Fruit fly (Drosophila melanogaster): ENCODE measurements around the gene rtet.

DNA sequence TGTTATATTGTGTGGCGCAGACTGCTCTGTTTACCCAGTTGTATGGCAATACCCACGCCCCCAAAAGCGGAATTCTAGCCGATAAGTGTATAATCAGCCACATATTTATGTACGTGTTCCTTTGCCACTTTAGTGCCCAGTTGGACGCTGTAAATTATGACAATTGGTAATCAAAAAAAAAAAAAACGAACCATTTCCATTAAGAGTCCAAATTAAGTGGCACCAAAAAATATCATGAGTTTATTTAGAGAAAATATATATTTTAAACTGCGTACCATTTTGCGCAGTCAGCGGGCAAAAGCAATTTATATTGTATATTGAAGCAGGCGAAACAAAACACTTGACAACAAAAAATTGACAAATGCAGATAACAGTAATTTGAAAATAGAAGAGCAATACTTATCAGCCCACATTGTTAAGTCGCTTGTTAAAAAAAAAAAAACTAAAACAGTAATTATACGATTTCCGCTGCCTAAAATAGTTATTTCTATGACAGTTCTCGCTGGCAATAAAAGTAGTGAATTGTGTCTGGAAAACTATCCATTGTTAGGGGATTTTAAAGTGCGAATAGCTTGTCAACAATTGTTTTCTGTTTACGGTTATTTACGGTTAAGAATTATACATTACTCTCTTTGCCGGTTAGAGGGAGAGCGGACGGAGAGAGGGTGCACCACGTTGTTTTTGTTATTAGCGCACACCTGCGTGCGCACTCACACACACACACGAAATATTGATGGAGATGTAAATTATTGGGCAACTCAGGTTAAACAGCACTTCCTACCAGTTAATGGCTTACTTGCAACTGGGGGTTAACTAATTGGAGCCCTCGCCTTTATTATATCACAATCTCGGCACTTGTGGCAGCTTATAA is 48.5 kb upstream of the rtet start:
- TF ChIP-seq CG12155 (GFP tag; optimal IDR thresholded peaks at IDR 0.05) = no peak
- TF ChIP-seq Fer2 (tag; optimal IDR thresholded peaks at IDR 0.05) = no peak
- TF ChIP-seq mirr (GFP tag; optimal IDR thresholded peaks at IDR 0.05) = no peak
- no peak for TF ChIP-seq CG14050 (GFP tag; IDR thresholded peaks at IDR 0.05)
- no peak for TF ChIP-seq CG17802 (tag; optimal IDR thresholded peaks at IDR 0.05)
- TF ChIP-seq ase (GFP tag; IDR thresholded peaks at IDR 0.05) = no peak
- no peak for TF ChIP-seq run (tag; optimal IDR thresholded peaks at IDR 0.05)
- TF ChIP-seq Oaz (GFP tag; IDR thresholded peaks at IDR 0.05) = no peak
- no peak for TF ChIP-seq ewg (GFP tag; optimal IDR thresholded peaks at IDR 0.05)
- TF ChIP-seq Dll (GFP tag; IDR thresholded peaks at IDR 0.05; ENCODE audit: partially characterized antibody) = no peak
- no peak for TF ChIP-seq CG4282 (GFP tag; optimal IDR thresholded peaks at IDR 0.05)
